Worm (Caenorhabditis elegans): Measurements from ENCODE around the gene sdz-10.
A peak's percentile ranks its signal among the peaks of the same experiment; 100 is the strongest.

Gene sdz-10

DNA sequence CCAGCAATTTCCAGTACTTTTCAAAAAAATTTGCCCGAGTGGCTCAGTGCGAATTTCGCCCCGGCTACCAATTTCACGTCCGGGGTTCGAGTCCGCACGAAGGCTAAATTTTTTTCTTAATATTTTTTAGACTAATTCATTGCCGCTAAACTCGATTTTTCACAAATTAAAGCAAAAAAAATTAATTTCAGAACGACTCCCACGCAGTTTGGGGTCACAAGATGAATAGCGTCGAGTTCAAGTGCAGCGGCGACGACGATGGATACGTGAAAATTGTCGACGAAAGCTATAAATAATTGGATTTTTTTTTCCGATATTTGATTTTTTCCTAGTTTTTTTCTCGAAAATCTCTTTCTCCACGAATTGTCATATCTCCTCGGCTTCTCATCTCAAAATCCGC, 20.8 kb downstream of the sdz-10 start:
- TF ChIP-seq unc-39 (tag; optimal IDR thresholded peaks at IDR 0.05), result no peak

DNA sequence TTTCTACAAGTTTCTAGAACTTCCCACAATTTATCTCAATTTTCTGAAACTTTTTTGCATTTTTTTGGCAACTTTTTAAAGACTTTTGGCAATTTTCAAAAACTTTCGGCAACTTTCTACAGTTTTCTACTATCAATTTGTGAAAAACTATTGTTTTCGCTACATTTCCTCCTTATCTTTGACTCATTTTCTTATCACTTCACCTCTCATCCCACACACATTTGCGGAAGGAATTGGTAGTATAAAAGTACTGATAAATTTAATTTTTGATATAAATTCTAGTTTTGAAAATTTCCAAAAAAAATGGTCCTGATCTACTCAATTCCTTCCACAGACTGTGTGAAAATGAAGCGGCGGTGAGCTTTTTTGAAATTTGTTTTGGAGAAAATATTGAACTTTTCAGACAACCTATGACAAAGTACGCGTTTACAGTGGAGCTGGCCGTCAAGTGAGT, 22.4 kb downstream of the sdz-10 start, which contains the start of gene F29A7.4:
Gene F29A7.4 (plus strand): TSS at position 404 of the 454 bp plus-strand sequence.
- TF ChIP-seq bed-3 (GFP tag; optimal IDR thresholded peaks at IDR 0.05) (no peak), snpc-4 (tag; optimal IDR thresholded peaks at IDR 0.05) (no peak), lin-13 (tag; optimal IDR thresholded peaks at IDR 0.05) (no peak), drap-1 (GFP tag; optimal IDR thresholded peaks at IDR 0.05) (no peak), sem-2 (GFP tag; optimal IDR thresholded peaks at IDR 0.05) (no peak), nhr-28 (tag; optimal IDR thresholded peaks at IDR 0.05) (no peak), ztf-11 (tag; optimal IDR thresholded peaks at IDR 0.05) (no peak)

DNA sequence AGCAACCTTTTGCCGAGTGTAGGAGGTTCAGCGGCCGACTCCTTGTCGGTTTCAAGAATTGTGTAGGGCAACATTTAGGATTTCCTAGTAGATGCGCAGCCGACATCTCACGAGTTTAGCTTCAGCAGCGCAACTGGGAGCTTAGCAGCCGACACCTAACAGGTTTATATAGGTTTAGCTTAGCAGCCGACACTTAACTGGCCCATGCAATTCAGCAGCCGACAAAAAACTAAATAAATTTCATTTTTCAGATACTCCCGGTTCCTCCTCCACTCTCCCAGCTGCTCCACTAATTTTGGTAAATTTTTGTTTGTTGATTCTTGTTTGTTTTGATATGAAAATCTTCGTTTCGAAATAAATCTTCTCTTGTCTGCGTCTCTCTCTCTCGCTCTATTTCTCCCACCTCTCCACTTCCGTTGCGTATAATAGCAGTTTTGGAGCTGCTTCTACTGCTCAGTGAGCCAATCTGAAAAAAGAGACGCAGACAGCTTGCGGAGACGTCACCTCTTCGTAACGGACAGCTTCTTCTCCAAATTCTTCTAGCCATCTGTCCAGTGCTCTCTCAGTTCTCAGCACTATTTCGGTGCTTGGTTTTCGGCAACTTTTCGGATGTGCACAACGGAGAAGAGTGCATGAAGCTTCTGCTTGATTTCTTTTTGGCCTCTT, 24.0 kb downstream of the sdz-10 start:
- TF ChIP-seq lin-13 (tag; optimal IDR thresholded peaks at IDR 0.05), result no peak
- no peak for TF ChIP-seq blmp-1 (tag; optimal IDR thresholded peaks at IDR 0.05)
- TF ChIP-seq mep-1 (tag; optimal IDR thresholded peaks at IDR 0.05), result peak; percentile 48
- TF ChIP-seq ces-1 (GFP tag; optimal IDR thresholded peaks at IDR 0.05), result peak; percentile 80
- TF ChIP-seq unc-62 (GFP tag; optimal IDR thresholded peaks at IDR 0.05), result peak; percentile 73

DNA sequence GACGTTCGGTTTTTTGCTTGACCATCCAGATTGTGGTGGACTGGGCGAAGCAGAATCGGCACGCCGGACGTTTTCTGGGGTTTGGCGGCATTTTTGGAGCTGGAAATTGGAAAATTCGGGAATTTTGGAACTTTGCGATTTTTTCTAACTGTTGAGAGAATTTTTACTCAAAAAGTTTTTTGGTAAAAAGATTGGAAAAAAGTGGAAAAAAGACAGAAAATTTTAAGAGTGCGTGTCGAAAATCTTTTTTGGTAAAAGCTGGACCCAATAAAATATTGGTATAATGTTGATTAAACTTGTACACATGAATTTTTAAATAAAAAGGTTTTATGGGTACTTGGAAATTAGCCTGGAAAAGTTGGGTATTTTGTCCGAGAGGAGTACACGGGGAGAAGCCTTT, 29.8 kb downstream of the sdz-10 start, which contains the start of gene T05A8.7:
Gene T05A8.7 (minus strand): TSS at position 101 of the 400 bp plus-strand sequence.
- TF ChIP-seq mab-5 (tag; optimal IDR thresholded peaks at IDR 0.05) (no peak), zip-8 (tag; optimal IDR thresholded peaks at IDR 0.05) (no peak), elt-3 (tag; optimal IDR thresholded peaks at IDR 0.05) (no peak), sem-2 (GFP tag; optimal IDR thresholded peaks at IDR 0.05) (no peak), lin-13 (tag; optimal IDR thresholded peaks at IDR 0.05) (no peak), pha-4 (tag; optimal IDR thresholded peaks at IDR 0.05) (no peak), hlh-1 (tag; optimal IDR thresholded peaks at IDR 0.05) (no peak), drap-1 (GFP tag; optimal IDR thresholded peaks at IDR 0.05) (no peak), lin-32 (GFP tag; optimal IDR thresholded peaks at IDR 0.05) (no peak), unc-39 (tag; optimal IDR thresholded peaks at IDR 0.05) (no peak), ceh-43 (GFP tag; optimal IDR thresholded peaks at IDR 0.05) (no peak), ham-2 (GFP tag; optimal IDR thresholded peaks at IDR 0.05) (no peak), sptf-1 (tag; optimal IDR thresholded peaks at IDR 0.05) (no peak), ztf-11 (tag; optimal IDR thresholded peaks at IDR 0.05) (no peak), unc-120 (tag; optimal IDR thresholded peaks at IDR 0.05; ENCODE audit: poor library complexity, severe bottlenecking) (no peak), blmp-1 (tag; optimal IDR thresholded peaks at IDR 0.05) (no peak), flh-1 (GFP tag; optimal IDR thresholded peaks at IDR 0.05) (no peak), lsy-2 (tag; optimal IDR thresholded peaks at IDR 0.05) (no peak), nhr-12 (tag; optimal IDR thresholded peaks at IDR 0.05) (no peak)

DNA sequence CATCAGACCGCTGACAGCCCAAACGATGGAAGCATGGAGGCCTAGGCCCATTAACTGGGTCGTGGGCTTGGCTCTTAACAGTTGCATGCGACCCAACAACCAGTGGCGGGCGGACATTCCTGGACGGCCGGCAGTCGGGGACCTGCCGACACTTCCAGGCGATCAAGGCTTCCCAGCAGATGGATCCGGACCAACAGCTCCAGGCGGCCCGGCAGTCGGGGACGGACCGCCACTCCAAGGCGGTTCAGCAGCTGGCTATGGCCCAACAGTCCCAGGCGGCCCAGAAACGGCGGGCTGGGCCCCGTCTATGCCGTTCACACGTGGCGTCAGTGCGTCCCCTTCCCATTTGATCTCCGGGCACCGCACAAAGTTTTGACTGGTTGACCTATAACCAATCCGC, 30.7 kb downstream of the sdz-10 start:
- TF ChIP-seq mab-5 (tag; optimal IDR thresholded peaks at IDR 0.05) (no peak), cnd-1 (tag; optimal IDR thresholded peaks at IDR 0.05) (no peak), lin-32 (GFP tag; optimal IDR thresholded peaks at IDR 0.05) (no peak), nhr-237 (tag; optimal IDR thresholded peaks at IDR 0.05) (no peak), ceh-39 (tag; optimal IDR thresholded peaks at IDR 0.05) (no peak), nhr-28 (tag; optimal IDR thresholded peaks at IDR 0.05) (no peak), nhr-76 (tag; optimal IDR thresholded peaks at IDR 0.05) (no peak), tbx-8 (GFP tag; optimal IDR thresholded peaks at IDR 0.05) (no peak), hlh-1 (tag; optimal IDR thresholded peaks at IDR 0.05) (no peak), M03D4.4 (tag; optimal IDR thresholded peaks at IDR 0.05) (no peak), flh-1 (GFP tag; optimal IDR thresholded peaks at IDR 0.05) (no peak), lin-13 (tag; optimal IDR thresholded peaks at IDR 0.05) (no peak), snpc-4 (tag; optimal IDR thresholded peaks at IDR 0.05) (no peak), unc-39 (tag; optimal IDR thresholded peaks at IDR 0.05) (no peak), unc-120 (tag; optimal IDR thresholded peaks at IDR 0.05; ENCODE audit: poor library complexity, severe bottlenecking) (no peak), elt-1 (tag; optimal IDR thresholded peaks at IDR 0.05; ENCODE audit: borderline replicate concordance, insufficient read depth) (no peak), sptf-1 (tag; optimal IDR thresholded peaks at IDR 0.05) (no peak), mep-1 (tag; optimal IDR thresholded peaks at IDR 0.05) (no peak), lsy-2 (tag; optimal IDR thresholded peaks at IDR 0.05) (no peak), nhr-12 (tag; optimal IDR thresholded peaks at IDR 0.05) (no peak)
